Worm (Caenorhabditis elegans) whole organism, midembryonic: ENCODE measurements around the gene patr-1.

Source experiments
- T22C8.4 ChIP-seq: fragments of 200-800 bp; sonication (Bioruptor generic); IDR thresholded peaks from 2 replicates; pipeline ENCODE4 v1.3.6; 2022; ENCODE audit warnings: missing genetic modification characterization, missing compliant biosample characterization
- cog-1 ChIP-seq: sonication (generic microtip); optimal IDR thresholded peaks from 2 replicates; lab custom pipeline; 2016; ENCODE audit warnings: missing genetic modification characterization, missing compliant biosample characterization
- flt-1 ChIP-seq: fragments of 200-800 bp; sonication (Bioruptor generic); IDR thresholded peaks from 2 replicates; pipeline ENCODE4 v1.3.6; 2022; ENCODE audit warnings: missing genetic modification characterization, missing compliant biosample characterization
- klf-2 ChIP-seq: fragments of 200-800 bp; sonication (Bioruptor generic); conservative IDR thresholded peaks from 2 replicates; pipeline ENCODE4 v1.3.6; 2022; ENCODE audit warnings: missing genetic modification reagents, missing genetic modification characterization, missing compliant biosample characterization
- med-1 ChIP-seq: sonication (generic microtip); optimal IDR thresholded peaks from 2 replicates; lab custom pipeline; 2017; ENCODE audit warnings: missing genetic modification characterization, mild to moderate bottlenecking, missing compliant biosample characterization, antibody characterized with exemption, missing genetic modification reagents; ENCODE audit not compliant: insufficient read depth
- ref-1 ChIP-seq: fragments of 200-800 bp; sonication (Bioruptor generic); conservative IDR thresholded peaks from 2 replicates; pipeline ENCODE4 v1.3.6; 2022; ENCODE audit warnings: missing genetic modification reagents, missing genetic modification characterization, missing compliant biosample characterization
- tab-1 ChIP-seq: fragments of 200-800 bp; sonication (Bioruptor generic); IDR thresholded peaks from 2 replicates; pipeline ENCODE4 v1.3.6; 2022; ENCODE audit warnings: missing genetic modification characterization, missing compliant biosample characterization
- ztf-23 ChIP-seq: fragments of 200-800 bp; sonication (Bioruptor generic); IDR thresholded peaks from 2 replicates; pipeline ENCODE4 v1.3.6; 2022; ENCODE audit warnings: missing genetic modification reagents, missing genetic modification characterization, missing compliant biosample characterization
- ztf-29 ChIP-seq: fragments of 200-800 bp; sonication (Bioruptor generic); IDR thresholded peaks from 2 replicates; pipeline ENCODE4 v1.3.6; 2022; ENCODE audit warnings: missing genetic modification reagents, missing genetic modification characterization, missing compliant biosample characterization

patr-1 gene

DNA sequence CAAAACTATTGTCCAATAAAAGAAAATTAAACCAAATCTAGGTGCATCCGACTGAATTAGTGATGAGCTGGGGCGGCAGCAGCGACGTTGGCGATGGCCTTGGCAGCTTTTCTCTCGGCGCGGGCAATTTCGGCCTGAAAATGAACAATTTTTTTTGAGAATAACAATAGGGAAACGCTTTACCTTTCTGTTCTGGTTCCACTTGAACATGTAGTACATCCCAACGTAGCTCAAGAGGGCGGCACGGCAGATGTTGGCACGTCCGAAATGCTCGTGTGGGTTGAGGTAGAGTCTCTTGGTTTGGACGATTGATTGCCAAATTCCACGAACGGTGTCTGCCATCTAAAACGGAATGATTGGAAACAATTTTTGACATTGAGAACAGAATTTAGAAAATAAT is 3.5 kb downstream of the patr-1 start, which contains the start of gene F44E5.1:
TSS of gene F44E5.1 (minus strand) at position 342 of the 400 bp plus-strand sequence.
- TF ChIP-seq tab-1 (GFP tag; lab: Robert Waterston, UW) = no peak
- no peak for TF ChIP-seq ref-1 (GFP tag; lab: Robert Waterston, UW)
- TF ChIP-seq klf-2 (GFP tag; lab: Robert Waterston, UW) = no peak
- TF ChIP-seq ztf-29 (GFP tag; lab: Robert Waterston, UW) = no peak
- no peak for TF ChIP-seq flt-1 (GFP tag; lab: Robert Waterston, UW)
- TF ChIP-seq med-1 (GFP tag; lab: Kevin White, UChicago) = no peak
- no peak for TF ChIP-seq ztf-23

DNA sequence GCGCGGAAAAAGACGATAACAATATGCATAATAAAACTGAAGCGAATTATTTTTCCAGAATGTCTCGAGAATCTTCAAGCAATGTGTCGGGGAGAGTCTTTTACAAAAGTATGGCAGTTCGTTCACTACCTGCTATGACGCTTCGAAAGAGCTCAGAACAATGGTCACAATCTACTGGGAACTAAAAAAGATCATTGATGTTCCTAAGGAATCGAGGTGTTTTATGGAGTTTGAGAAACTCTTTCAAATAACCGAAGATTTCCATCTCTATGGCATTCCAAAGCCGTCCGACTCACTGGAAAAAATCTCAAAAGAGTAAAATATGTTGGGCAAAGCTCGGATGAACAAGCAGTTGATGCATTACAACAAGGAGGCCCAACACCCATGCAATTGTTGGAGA is 5.4 kb downstream of the patr-1 start, which contains the start of gene F44E5.15:
TSS of gene F44E5.15 (plus strand) at position 301 of the 400 bp plus-strand sequence.
- TF ChIP-seq med-1 (GFP tag; lab: Kevin White, UChicago) = no peak
- TF ChIP-seq flt-1 (GFP tag; lab: Robert Waterston, UW) = no peak
- TF ChIP-seq ref-1 (GFP tag; lab: Robert Waterston, UW) = no peak
- TF ChIP-seq T22C8.4 (GFP tag; lab: Robert Waterston, UW) = no peak
- TF ChIP-seq cog-1 (tag; lab: Kevin White, UChicago) = no peak
- no peak for TF ChIP-seq ztf-23
- TF ChIP-seq tab-1 (GFP tag; lab: Robert Waterston, UW) = no peak
- TF ChIP-seq klf-2 (GFP tag; lab: Robert Waterston, UW) = no peak
- TF ChIP-seq ztf-29 (GFP tag; lab: Robert Waterston, UW) = no peak

DNA sequence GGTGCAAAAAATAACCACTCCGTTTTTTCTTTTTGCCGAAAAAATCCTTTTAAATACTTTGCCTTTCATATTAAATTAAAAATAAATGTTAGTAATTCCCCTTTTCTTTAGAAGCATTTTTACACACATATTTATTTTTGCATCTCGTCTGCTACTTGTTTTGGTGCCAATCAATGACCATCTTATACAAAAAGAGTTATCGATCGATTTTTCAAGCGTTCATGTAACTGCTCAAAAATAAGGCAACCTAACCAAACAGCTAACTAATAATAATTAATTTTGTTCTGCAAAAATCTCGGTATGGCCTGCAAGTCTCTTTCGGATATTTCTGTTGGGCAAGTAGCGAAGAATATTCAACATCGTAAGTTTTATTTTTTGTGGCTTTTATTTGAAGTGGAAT is 11.3 kb downstream of the patr-1 start, which contains the start of gene F44E5.2:
TSS of gene F44E5.2 (plus strand) at position 301 of the 400 bp plus-strand sequence.
- no peak for TF ChIP-seq ref-1 (GFP tag; lab: Robert Waterston, UW)
- TF ChIP-seq ztf-29 (GFP tag; lab: Robert Waterston, UW) = no peak
- TF ChIP-seq med-1 (GFP tag; lab: Kevin White, UChicago) = no peak
- TF ChIP-seq cog-1 (tag; lab: Kevin White, UChicago) = no peak
- no peak for TF ChIP-seq tab-1 (GFP tag; lab: Robert Waterston, UW)
- TF ChIP-seq T22C8.4 (GFP tag; lab: Robert Waterston, UW) = no peak
- TF ChIP-seq ztf-23 = no peak
- TF ChIP-seq flt-1 (GFP tag; lab: Robert Waterston, UW) = no peak
- TF ChIP-seq klf-2 (GFP tag; lab: Robert Waterston, UW) = no peak

DNA sequence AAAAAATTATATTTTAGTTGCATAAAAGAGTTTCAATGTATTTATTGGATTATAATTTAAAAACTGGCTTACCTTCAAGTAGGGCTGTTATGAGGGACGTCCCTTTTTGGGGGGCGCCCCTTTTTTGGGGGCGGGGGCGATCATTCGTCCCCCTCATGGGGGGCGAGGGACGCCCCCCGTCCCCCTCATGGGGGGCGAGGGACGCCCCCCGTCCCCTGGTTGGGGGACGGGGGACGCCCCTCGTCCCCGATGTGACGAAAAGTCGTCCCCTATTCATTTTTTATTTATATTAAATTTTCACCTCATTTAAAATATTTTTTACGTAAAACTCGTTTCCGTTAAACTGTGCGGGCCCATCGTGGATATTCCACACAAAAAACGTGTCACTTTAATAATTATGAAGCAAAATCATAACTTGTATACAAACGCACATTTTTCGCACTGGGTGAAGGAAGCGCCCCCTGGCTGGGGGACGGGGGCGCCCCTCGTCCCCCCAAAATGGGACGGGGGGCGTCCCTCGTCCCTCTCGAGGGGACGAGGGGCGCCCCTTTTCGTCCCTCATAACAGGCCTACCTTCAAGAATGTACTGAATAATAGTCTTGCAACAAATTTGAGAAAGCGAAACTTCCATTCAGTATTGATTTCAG is 12.1 kb downstream of the patr-1 start:
- TF ChIP-seq tab-1 (GFP tag; lab: Robert Waterston, UW) = 0 out of 2 replicates have a peak, but pooled peaks have one; percentile 28
- no peak for TF ChIP-seq ref-1 (GFP tag; lab: Robert Waterston, UW)

DNA sequence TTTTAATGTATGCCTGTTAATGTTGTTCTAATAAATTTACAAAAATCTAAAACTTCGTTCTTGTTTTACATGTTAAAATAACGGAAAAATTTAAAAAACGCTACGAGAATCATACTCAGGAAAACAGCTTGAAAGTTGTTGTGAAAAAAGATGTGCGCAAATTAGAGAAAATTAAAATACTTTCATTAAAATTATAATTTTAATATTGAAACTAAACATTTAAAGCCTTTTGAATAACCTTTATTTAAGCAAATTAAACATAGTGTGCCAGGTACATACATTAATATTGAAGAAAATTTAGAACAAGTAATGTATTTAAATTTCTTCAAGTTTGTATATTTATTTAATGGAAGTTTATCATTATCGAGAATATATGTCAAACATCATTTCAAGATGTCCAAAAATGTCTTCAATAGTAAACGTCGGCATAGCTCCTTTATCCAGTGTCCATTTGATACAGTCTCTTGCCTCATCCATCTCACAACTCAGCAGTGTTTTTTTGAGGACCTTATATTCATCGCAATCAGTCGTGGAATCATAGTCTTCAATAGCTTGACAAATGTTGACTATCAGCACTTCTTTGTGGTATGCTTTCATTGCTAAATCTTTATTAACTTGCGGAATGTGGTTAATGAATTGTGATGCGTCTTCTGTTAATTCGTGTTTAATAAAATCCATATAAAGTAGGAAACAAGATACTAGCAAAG is 15.8 kb downstream of the patr-1 start:
- TF ChIP-seq ztf-29 (GFP tag; lab: Robert Waterston, UW) (no peak), med-1 (GFP tag; lab: Kevin White, UChicago) (no peak), klf-2 (GFP tag; lab: Robert Waterston, UW) (no peak), flt-1 (GFP tag; lab: Robert Waterston, UW) (no peak), ref-1 (GFP tag; lab: Robert Waterston, UW) (no peak), T22C8.4 (GFP tag; lab: Robert Waterston, UW) (no peak), cog-1 (tag; lab: Kevin White, UChicago) (no peak)

DNA sequence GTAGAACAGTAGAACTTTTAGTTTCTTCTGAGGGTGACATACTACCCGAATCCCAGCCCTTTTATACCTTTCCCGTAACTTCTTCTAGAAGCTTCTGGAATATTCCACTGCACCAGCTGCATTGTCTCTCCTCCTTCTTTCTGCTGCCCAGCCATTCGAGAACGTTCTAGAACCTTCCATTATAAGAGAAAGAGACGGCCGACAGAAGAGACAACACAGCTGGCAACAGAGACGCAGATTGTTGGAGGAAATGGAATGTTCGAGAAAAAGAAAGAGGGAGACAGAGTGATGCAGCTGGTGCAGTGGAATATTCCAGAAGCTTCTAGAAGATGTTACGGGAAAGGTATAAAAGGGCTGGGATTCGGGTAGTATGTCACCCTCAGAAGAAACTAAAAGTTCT is 18.5 kb downstream of the patr-1 start, which contains the start of the genes F44E5.4 and F44E5.5:
TSS of gene F44E5.4 (minus strand) at position 35 of the 400 bp plus-strand sequence.
TSS of gene F44E5.5 (plus strand) at position 386 of the 400 bp plus-strand sequence.
- TF ChIP-seq ztf-29 (GFP tag; lab: Robert Waterston, UW) (peak; percentile 72), flt-1 (GFP tag; lab: Robert Waterston, UW) (peak; percentile 97), ref-1 (GFP tag; lab: Robert Waterston, UW) (peak; percentile 50; the same call in 1 of the 2 replicates), T22C8.4 (GFP tag; lab: Robert Waterston, UW) (peak; percentile 66), klf-2 (GFP tag; lab: Robert Waterston, UW) (peak; percentile 79), tab-1 (GFP tag; lab: Robert Waterston, UW) (peak; percentile 61; the same call in 1 of the 2 replicates), cog-1 (tag; lab: Kevin White, UChicago) (peak; percentile 66), ztf-23 (peak; percentile 91)

DNA sequence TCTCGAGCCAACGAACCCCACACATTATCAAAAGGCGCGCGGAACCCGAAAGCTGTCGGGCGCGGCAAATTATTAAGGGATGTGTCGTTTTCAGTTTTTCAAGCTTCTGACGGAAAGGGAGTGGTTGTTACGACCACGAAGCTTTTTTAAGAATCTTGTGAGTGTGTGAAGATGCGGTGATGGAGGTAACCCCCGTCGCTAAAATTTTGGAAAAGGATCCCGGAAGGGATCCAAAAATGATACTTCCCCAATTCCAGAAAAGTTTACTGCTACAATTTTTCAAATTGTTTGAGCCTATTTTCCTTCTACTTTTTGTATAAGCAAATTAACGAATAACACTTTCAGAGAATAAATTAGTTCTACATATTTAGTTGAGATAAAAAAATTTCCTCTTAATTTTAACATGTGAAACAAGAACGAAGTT is 21.0 kb downstream of the patr-1 start:
- TF ChIP-seq klf-2 (GFP tag; lab: Robert Waterston, UW) (no peak), ztf-29 (GFP tag; lab: Robert Waterston, UW) (no peak), med-1 (GFP tag; lab: Kevin White, UChicago) (no peak), tab-1 (GFP tag; lab: Robert Waterston, UW) (no peak), cog-1 (tag; lab: Kevin White, UChicago) (no peak), T22C8.4 (GFP tag; lab: Robert Waterston, UW) (no peak), flt-1 (GFP tag; lab: Robert Waterston, UW) (no peak), ztf-23 (no peak), ref-1 (GFP tag; lab: Robert Waterston, UW) (no peak)

DNA sequence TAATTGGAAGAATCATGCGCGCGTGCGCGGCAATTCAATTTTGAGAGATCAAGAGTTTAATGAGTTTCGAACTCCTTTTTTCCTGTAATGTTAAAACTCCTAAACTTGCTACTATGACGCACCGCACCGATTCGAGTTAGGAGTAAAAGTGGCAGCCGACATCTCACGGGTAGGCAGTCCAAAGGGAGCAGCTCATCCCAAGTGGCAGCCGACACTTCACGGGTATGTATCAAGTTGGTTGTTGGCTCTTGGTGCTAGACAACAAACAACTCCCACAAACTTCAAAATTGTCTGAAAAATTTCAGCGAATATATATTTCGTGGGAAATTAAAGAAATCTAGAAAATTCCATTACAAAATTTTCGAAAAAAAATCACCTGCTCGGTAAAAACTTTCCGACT is 24.6 kb downstream of the patr-1 start:
- TF ChIP-seq cog-1 (tag; lab: Kevin White, UChicago) (no peak), med-1 (GFP tag; lab: Kevin White, UChicago) (no peak), tab-1 (GFP tag; lab: Robert Waterston, UW) (no peak), ztf-29 (GFP tag; lab: Robert Waterston, UW) (no peak), T22C8.4 (GFP tag; lab: Robert Waterston, UW) (no peak), klf-2 (GFP tag; lab: Robert Waterston, UW) (no peak)
